Fruit fly (Drosophila melanogaster) whole organism, wandering third instar larva: ENCODE measurements around the gene Acp76A.

Experiments used
- Abd-B ChIP-seq: fragments of >200 bp; optimal IDR thresholded peaks from 2 replicates; lab custom pipeline; 2017; ENCODE audit warnings: missing biosample characterization, missing genetic modification characterization
- CG32264 ChIP-seq: fragments of 200-800 bp; sonication (Bioruptor generic); optimal IDR thresholded peaks from 2 replicates; lab custom pipeline; 2016; ENCODE audit warnings: missing biosample characterization, missing genetic modification characterization
- CG9705 ChIP-seq: fragments of 200-800 bp; sonication (Bioruptor generic); optimal IDR thresholded peaks from 2 replicates; lab custom pipeline; 2018; ENCODE audit warnings: missing biosample characterization, mild to moderate bottlenecking, missing genetic modification characterization
- CrebA ChIP-seq: fragments of 200-800 bp; sonication (Bioruptor generic); optimal IDR thresholded peaks from 2 replicates; lab custom pipeline; 2016; ENCODE audit warnings: missing biosample characterization, mild to moderate bottlenecking, missing genetic modification characterization, borderline replicate concordance
- Dfd ChIP-seq: fragments of >200 bp; optimal IDR thresholded peaks from 2 replicates; lab custom pipeline; 2017; ENCODE audit warnings: missing biosample characterization, missing genetic modification characterization
- Dif ChIP-seq: fragments of 200-275, 200-300 bp; sonication (Bioruptor generic); optimal IDR thresholded peaks from 2 replicates; lab custom pipeline; 2018; ENCODE audit warnings: missing biosample characterization, missing genetic modification characterization; ENCODE audit not compliant: partially characterized antibody
- GATAd ChIP-seq: sonication (Bioruptor generic); optimal IDR thresholded peaks from 2 replicates; lab custom pipeline; 2016; ENCODE audit warnings: missing biosample characterization, missing genetic modification characterization
- HLH106 ChIP-seq: fragments of 200-800 bp; optimal IDR thresholded peaks from 3 replicates; lab custom pipeline; 2019; ENCODE audit warnings: missing biosample characterization, mild to moderate bottlenecking, missing genetic modification characterization, moderate library complexity
- Hnf4 ChIP-seq: fragments of 200-800 bp; sonication (Bioruptor generic); optimal IDR thresholded peaks from 2 replicates; lab custom pipeline; 2016; ENCODE audit warnings: missing biosample characterization, mild to moderate bottlenecking, missing genetic modification characterization
- Hr78 ChIP-seq: fragments of >200 bp; optimal IDR thresholded peaks from 2 replicates; lab custom pipeline; 2017; ENCODE audit warnings: missing biosample characterization, missing genetic modification characterization
- Hr83 ChIP-seq: fragments of 200-300 bp; sonication (Bioruptor generic); optimal IDR thresholded peaks from 2 replicates; lab custom pipeline; 2016; ENCODE audit warnings: missing biosample characterization, mild to moderate bottlenecking, missing genetic modification characterization, moderate library complexity; ENCODE audit not compliant: poor library complexity, severe bottlenecking
- Jra ChIP-seq: sonication (Bioruptor generic); optimal IDR thresholded peaks from 2 replicates; lab custom pipeline; 2016; ENCODE audit warnings: missing biosample characterization, missing genetic modification characterization
- Mio ChIP-seq: sonication (Bioruptor generic); optimal IDR thresholded peaks from 2 replicates; lab custom pipeline; 2016; ENCODE audit warnings: missing biosample characterization, missing genetic modification characterization
- Myc ChIP-seq: fragments of >200 bp; optimal IDR thresholded peaks from 2 replicates; lab custom pipeline; 2017
- N ChIP-seq: fragments of >200 bp; optimal IDR thresholded peaks from 2 replicates; lab custom pipeline; 2018; ENCODE audit warnings: missing biosample characterization, missing external identifiers, missing genetic modification characterization
- OdsH ChIP-seq: fragments of 200-800 bp; sonication (Bioruptor generic); optimal IDR thresholded peaks from 2 replicates; lab custom pipeline; 2016; ENCODE audit warnings: missing biosample characterization, mild to moderate bottlenecking, missing genetic modification characterization
- Rel ChIP-seq, 2 experiments: fragments of 200-800 bp; sonication (Bioruptor generic) in 1 of 2; optimal IDR thresholded peaks; 2 replicates in 1 of 2; 3 replicates in 1 of 2; lab custom pipeline; 2016 to 2019; ENCODE audit warnings: mild to moderate bottlenecking in 2 of 2, missing biosample characterization in 2 of 2, missing genetic modification characterization in 2 of 2, moderate library complexity in 1 of 2
- Sp1 ChIP-seq: fragments of 200-800 bp; sonication (Bioruptor generic); optimal IDR thresholded peaks from 3 replicates; lab custom pipeline; 2019; ENCODE audit warnings: missing biosample characterization, mild to moderate bottlenecking, missing genetic modification characterization, moderate library complexity
- Vsx2 ChIP-seq: fragments of 200-300, 225-300 bp; sonication (Bioruptor generic); optimal IDR thresholded peaks from 2 replicates; lab custom pipeline; 2018; ENCODE audit warnings: missing biosample characterization, missing genetic modification characterization; ENCODE audit not compliant: partially characterized antibody
- br ChIP-seq: fragments of 200-800 bp; sonication (Bioruptor generic); optimal IDR thresholded peaks from 2 replicates; lab custom pipeline; 2016; ENCODE audit warnings: missing biosample characterization, missing genetic modification characterization
- brk ChIP-seq: fragments of 200-800 bp; sonication (Bioruptor generic); optimal IDR thresholded peaks from 2 replicates; lab custom pipeline; 2016; ENCODE audit warnings: missing biosample characterization, mild to moderate bottlenecking, missing genetic modification characterization
- dl ChIP-seq, 2 experiments: fragments of 175-275, 200-275 bp in 1 of 2; fragments of 200-275 bp in 1 of 2; sonication (Bioruptor generic); optimal IDR thresholded peaks; lab custom pipeline; 2018; ENCODE audit warnings: mild to moderate bottlenecking in 2 of 2, missing biosample characterization in 2 of 2, missing genetic modification characterization in 2 of 2, moderate library complexity in 2 of 2; ENCODE audit not compliant: partially characterized antibody in 2 of 2, insufficient read depth in 1 of 2
- dmrt93B ChIP-seq: fragments of 200-800 bp; sonication (Bioruptor generic); optimal IDR thresholded peaks from 2 replicates; lab custom pipeline; 2018; ENCODE audit warnings: missing biosample characterization, mild to moderate bottlenecking, missing genetic modification characterization
- dsf ChIP-seq: sonication (Bioruptor generic); optimal IDR thresholded peaks from 2 replicates; lab custom pipeline; 2016; ENCODE audit warnings: missing biosample characterization, missing genetic modification characterization, borderline replicate concordance
- ey ChIP-seq: fragments of 200-800 bp; sonication (Bioruptor generic); optimal IDR thresholded peaks from 2 replicates; lab custom pipeline; 2016; ENCODE audit warnings: missing biosample characterization, missing genetic modification characterization
- foxo ChIP-seq, 2 experiments: fragments of 200-800 bp; sonication (Bioruptor generic); optimal IDR thresholded peaks; 2 replicates in 1 of 2; 3 replicates in 1 of 2; lab custom pipeline; 2016 to 2017; ENCODE audit warnings: missing biosample characterization in 2 of 2, missing genetic modification characterization in 2 of 2
- fru ChIP-seq: fragments of 200-800 bp; sonication (Bioruptor generic); optimal IDR thresholded peaks from 3 replicates; lab custom pipeline; 2016; ENCODE audit warnings: missing biosample characterization, mild to moderate bottlenecking, missing genetic modification characterization
- h ChIP-seq: fragments of 200-800 bp; sonication (Bioruptor generic); optimal IDR thresholded peaks from 3 replicates; lab custom pipeline; 2016; ENCODE audit warnings: missing biosample characterization, mild to moderate bottlenecking, missing genetic modification characterization
- jim ChIP-seq: fragments of 175-275, 200-325 bp; sonication (Bioruptor generic); optimal IDR thresholded peaks from 2 replicates; lab custom pipeline; 2016; ENCODE audit warnings: missing biosample characterization, mild to moderate bottlenecking, missing genetic modification characterization
- lola ChIP-seq: fragments of >200 bp; optimal IDR thresholded peaks from 2 replicates; lab custom pipeline; 2017; ENCODE audit warnings: missing biosample characterization, missing genetic modification characterization
- pan ChIP-seq: fragments of >200 bp; optimal IDR thresholded peaks from 2 replicates; lab custom pipeline; 2017
- psq ChIP-seq: fragments of 200-800 bp; sonication (Bioruptor generic); optimal IDR thresholded peaks from 3 replicates; lab custom pipeline; 2017; ENCODE audit warnings: missing biosample characterization, mild to moderate bottlenecking, missing genetic modification characterization, moderate library complexity
- rgr ChIP-seq: fragments of 200-800 bp; sonication (Bioruptor generic); optimal IDR thresholded peaks from 3 replicates; lab custom pipeline; 2016; ENCODE audit warnings: missing biosample characterization, mild to moderate bottlenecking, missing genetic modification characterization
- sage ChIP-seq: fragments of 200-800 bp; sonication (Bioruptor generic); optimal IDR thresholded peaks from 2 replicates; lab custom pipeline; 2016; ENCODE audit warnings: missing biosample characterization, mild to moderate bottlenecking, missing genetic modification characterization
- sv ChIP-seq: fragments of 200-800 bp; sonication (Bioruptor generic); optimal IDR thresholded peaks from 3 replicates; lab custom pipeline; 2016; ENCODE audit warnings: missing biosample characterization, missing genetic modification characterization
- tai ChIP-seq: sonication (Bioruptor generic); optimal IDR thresholded peaks from 2 replicates; lab custom pipeline; 2016; ENCODE audit warnings: missing biosample characterization, missing genetic modification characterization
- usp ChIP-seq: fragments of >200 bp; optimal IDR thresholded peaks from 2 replicates; lab custom pipeline; 2017; ENCODE audit warnings: missing biosample characterization, missing genetic modification characterization
- woc ChIP-seq: sonication (Bioruptor generic); optimal IDR thresholded peaks from 2 replicates; lab custom pipeline; 2016; ENCODE audit warnings: missing biosample characterization, mild to moderate bottlenecking, missing genetic modification characterization

Acp76A gene

dm6 chr3L:19079798-19080691, 28.2 kb upstream of the Acp76A start (continued):
- TF ChIP-seq Rel (GFP tag; optimal IDR thresholded peaks at IDR 0.05; lab: Kevin White, UChicago) (no peak), Rel (tag; optimal IDR thresholded peaks at IDR 0.05; lab: Kevin White, UChicago) (no peak), sv (GFP tag; lab: Kevin White, UChicago) (no peak), psq (GFP tag; lab: Kevin White, UChicago) (peak; percentile 73), CrebA (GFP tag; lab: Kevin White, UChicago) (no peak), ey (peak; percentile 73), fru (GFP tag; lab: Kevin White, UChicago) (peak; percentile 77), woc (GFP tag; lab: Kevin White, UChicago) (peak; percentile 66), dmrt93B (GFP tag; lab: Kevin White, UChicago) (peak; percentile 60), HLH106 (tag; lab: Kevin White, UChicago) (peak; percentile 58), Dfd (GFP tag; lab: Kevin White, UChicago) (no peak), dl (GFP tag; optimal IDR thresholded peaks at IDR 0.05; lab: Kevin White, UChicago; ENCODE audit: insufficient read depth in 1 of 2, partially characterized antibody in 2 of 2) (no peak)

- no peak for TF ChIP-seq usp (GFP tag; lab: Kevin White, UChicago)
- no peak for TF ChIP-seq foxo (GFP tag; optimal IDR thresholded peaks at IDR 0.05; lab: Kevin White, UChicago)
- no peak for TF ChIP-seq Myc (lab: Kevin White, UChicago)
- TF ChIP-seq tai: no peak
- TF ChIP-seq Jra (GFP tag; lab: Kevin White, UChicago): no peak
- TF ChIP-seq dsf: no peak
- no peak for TF ChIP-seq CG32264 (GFP tag; lab: Kevin White, UChicago)
- no peak for TF ChIP-seq Hr78 (GFP tag; lab: Kevin White, UChicago)
- TF ChIP-seq HLH106 (tag; lab: Kevin White, UChicago): no peak
- TF ChIP-seq CrebA (GFP tag; lab: Kevin White, UChicago): no peak
- no peak for TF ChIP-seq rgr (GFP tag; lab: Kevin White, UChicago)
- no peak for TF ChIP-seq N (GFP tag; lab: Kevin White, UChicago)
- TF ChIP-seq Mio (GFP tag; lab: Kevin White, UChicago): no peak
- TF ChIP-seq brk (GFP tag; lab: Kevin White, UChicago): no peak
- no peak for TF ChIP-seq Dfd (GFP tag; lab: Kevin White, UChicago)
- no peak for TF ChIP-seq Hnf4 (GFP tag; lab: Kevin White, UChicago)
- no peak for TF ChIP-seq lola
- TF ChIP-seq CG9705: no peak
- no peak for TF ChIP-seq OdsH (GFP tag; lab: Kevin White, UChicago)
- TF ChIP-seq br: no peak
- no peak for TF ChIP-seq ey
- no peak for TF ChIP-seq pan (lab: Kevin White, UChicago)
- no peak for TF ChIP-seq dl (GFP tag; optimal IDR thresholded peaks at IDR 0.05; lab: Kevin White, UChicago; ENCODE audit: insufficient read depth in 1 of 2, partially characterized antibody in 2 of 2)
- TF ChIP-seq Vsx2 (GFP tag; lab: Kevin White, UChicago): no peak
- TF ChIP-seq jim (GFP tag; lab: Kevin White, UChicago): no peak
- no peak for TF ChIP-seq sv (GFP tag; lab: Kevin White, UChicago)
- TF ChIP-seq psq (GFP tag; lab: Kevin White, UChicago): peak; percentile 93
- TF ChIP-seq Abd-B: no peak
- no peak for TF ChIP-seq Hr83 (GFP tag; lab: Kevin White, UChicago)
- no peak for TF ChIP-seq sage (GFP tag; lab: Kevin White, UChicago)
- peak; percentile 10 for TF ChIP-seq Sp1 (GFP tag; lab: Kevin White, UChicago)
- no peak for TF ChIP-seq h (GFP tag; lab: Kevin White, UChicago)
- peak; percentile 38 for TF ChIP-seq Dif (GFP tag; lab: Kevin White, UChicago)
- TF ChIP-seq Rel (GFP tag; optimal IDR thresholded peaks at IDR 0.05; lab: Kevin White, UChicago): no peak
- peak; percentile 17 for TF ChIP-seq Rel (tag; optimal IDR thresholded peaks at IDR 0.05; lab: Kevin White, UChicago)
- TF ChIP-seq dmrt93B (GFP tag; lab: Kevin White, UChicago): no peak
- peak; percentile 41 for TF ChIP-seq fru (GFP tag; lab: Kevin White, UChicago)
- TF ChIP-seq GATAd (GFP tag; lab: Kevin White, UChicago): no peak
- no peak for TF ChIP-seq woc (GFP tag; lab: Kevin White, UChicago)
These were observed 27.2 kb upstream of the Acp76A start for dm6 chr3L:19079067-19079466.
